Worm (Caenorhabditis elegans) whole organism, L1 larva: ENCODE results near the gene ZK1086.3.

Experiments
- C34B4.2 ChIP-seq: sonication (generic microtip); optimal IDR thresholded peaks from 2 replicates; lab custom pipeline; 2017; ENCODE audit warnings: mild to moderate bottlenecking, missing genetic modification characterization, missing compliant biosample characterization
- F16B12.6 ChIP-seq: fragments of 150-350 bp; optimal IDR thresholded peaks from 2 replicates; lab custom pipeline; 2014; ENCODE audit warnings: missing biosample characterization, missing genetic modification characterization
- alr-1 ChIP-seq: fragments of 200-800 bp; sonication (Bioruptor generic); optimal IDR thresholded peaks from 2 replicates; lab custom pipeline; 2018; ENCODE audit warnings: borderline replicate concordance, mild to moderate bottlenecking, missing genetic modification characterization, missing compliant biosample characterization
- blmp-1 ChIP-seq: fragments of 150-350 bp; optimal IDR thresholded peaks from 2 replicates; lab custom pipeline; 2014; ENCODE audit warnings: missing biosample characterization, missing genetic modification characterization
- ceh-63 ChIP-seq: fragments of 200-800 bp; sonication (Bioruptor generic); optimal IDR thresholded peaks from 2 replicates; lab custom pipeline; 2018; ENCODE audit warnings: mild to moderate bottlenecking, missing genetic modification characterization, missing compliant biosample characterization
- ceh-8 ChIP-seq: fragments of 200-800 bp; sonication (Bioruptor generic); optimal IDR thresholded peaks from 2 replicates; lab custom pipeline; 2018; ENCODE audit warnings: mild to moderate bottlenecking, missing genetic modification characterization, moderate library complexity, missing compliant biosample characterization
- ceh-88 ChIP-seq: fragments of 200-800 bp; sonication (Bioruptor generic); IDR thresholded peaks from 2 replicates; pipeline ENCODE4 v1.3.6; 2022; ENCODE audit warnings: missing genetic modification characterization, missing compliant biosample characterization
- ceh-90 ChIP-seq: sonication (generic microtip); optimal IDR thresholded peaks from 2 replicates; lab custom pipeline; 2016; ENCODE audit warnings: missing genetic modification characterization, missing compliant biosample characterization
- ces-1 ChIP-seq: fragments of 150-350 bp; optimal IDR thresholded peaks from 2 replicates; lab custom pipeline; 2014; ENCODE audit warnings: missing biosample characterization, missing genetic modification reagents, missing genetic modification characterization
- dsc-1 ChIP-seq: sonication (generic microtip); optimal IDR thresholded peaks from 2 replicates; lab custom pipeline; 2016; ENCODE audit warnings: mild to moderate bottlenecking, missing genetic modification characterization, missing compliant biosample characterization
- egl-13 ChIP-seq: sonication (generic microtip); optimal IDR thresholded peaks from 2 replicates; lab custom pipeline; 2016; ENCODE audit warnings: missing genotype, missing genetic modification reagents, missing genetic modification characterization, missing compliant biosample characterization
- egl-27 ChIP-seq, 2 experiments: fragments of 150-350 bp in 1 of 2; sonication (generic microtip); optimal IDR thresholded peaks; 3 replicates each; lab custom pipeline; 2017 to 2018; ENCODE audit warnings: missing biosample characterization in 2 of 2, missing genetic modification characterization in 2 of 2, missing genetic modification reagents in 2 of 2
- elt-2 ChIP-seq: sonication (generic microtip); optimal IDR thresholded peaks from 2 replicates; lab custom pipeline; 2016; ENCODE audit warnings: missing genetic modification characterization, mild to moderate bottlenecking, inconsistent platforms, missing compliant biosample characterization, missing genetic modification reagents
- elt-3 ChIP-seq, 6 experiments: fragments of 150-350 bp in 1 of 6; sonication (generic microtip); optimal IDR thresholded peaks; 2 replicates each; lab custom pipeline; 2017 to 2018; ENCODE audit warnings: missing biosample characterization in 6 of 6, missing genetic modification characterization in 6 of 6, inconsistent platforms in 1 of 6
- fkh-10 ChIP-seq: sonication (generic microtip); optimal IDR thresholded peaks from 2 replicates; lab custom pipeline; 2017; ENCODE audit warnings: missing biosample characterization, missing genetic modification reagents, missing genetic modification characterization
- fkh-4 ChIP-seq: sonication (generic microtip); optimal IDR thresholded peaks from 2 replicates; lab custom pipeline; 2016; ENCODE audit warnings: missing compliant biosample characterization, missing genetic modification characterization, borderline replicate concordance
- fkh-8 ChIP-seq: sonication (generic microtip); optimal IDR thresholded peaks from 2 replicates; lab custom pipeline; 2016; ENCODE audit warnings: mild to moderate bottlenecking, missing genetic modification characterization, missing compliant biosample characterization
- hlh-17 ChIP-seq: fragments of 200-800 bp; sonication (Bioruptor generic); optimal IDR thresholded peaks from 2 replicates; lab custom pipeline; 2018; ENCODE audit warnings: missing genetic modification characterization, mild to moderate bottlenecking, missing compliant biosample characterization, moderate library complexity, borderline replicate concordance
- irx-1 ChIP-seq: sonication (generic microtip); optimal IDR thresholded peaks from 2 replicates; lab custom pipeline; 2016; ENCODE audit warnings: missing genetic modification characterization, missing compliant biosample characterization
- lin-14 ChIP-seq: fragments of 200-800 bp; sonication (Bioruptor generic); optimal IDR thresholded peaks from 2 replicates; lab custom pipeline; 2018; ENCODE audit warnings: mild to moderate bottlenecking, missing genetic modification characterization, moderate library complexity, missing compliant biosample characterization
- lsy-2 ChIP-seq, 2 experiments: fragments of 150-350 bp; optimal IDR thresholded peaks; 2 replicates each; lab custom pipeline; 2014; ENCODE audit warnings: missing biosample characterization in 2 of 2, missing genetic modification characterization in 2 of 2
- mab-9 ChIP-seq: fragments of 200-800 bp; sonication (Bioruptor generic); IDR thresholded peaks from 2 replicates; pipeline ENCODE4 v1.3.6; 2022; ENCODE audit warnings: missing genetic modification reagents, missing genetic modification characterization, missing compliant biosample characterization
- mdl-1 ChIP-seq, 2 experiments: fragments of 150-350 bp; optimal IDR thresholded peaks; 2 replicates each; lab custom pipeline; 2014 to 2017; ENCODE audit warnings: missing biosample characterization in 2 of 2, missing genetic modification characterization in 2 of 2, inconsistent platforms in 1 of 2
- mef-2 ChIP-seq: fragments of 150-350 bp; optimal IDR thresholded peaks from 2 replicates; lab custom pipeline; 2014; ENCODE audit warnings: missing biosample characterization, missing genetic modification characterization
- mep-1 ChIP-seq: fragments of 150-350 bp; optimal IDR thresholded peaks from 2 replicates; lab custom pipeline; 2014; ENCODE audit warnings: missing biosample characterization, missing genetic modification characterization
- nhr-11 ChIP-seq: fragments of 150-350 bp; optimal IDR thresholded peaks from 2 replicates; lab custom pipeline; 2014; ENCODE audit warnings: missing biosample characterization, missing genetic modification characterization
- nhr-20 ChIP-seq: sonication (generic microtip); optimal IDR thresholded peaks from 2 replicates; lab custom pipeline; 2016; ENCODE audit warnings: mild to moderate bottlenecking, missing genetic modification characterization, missing compliant biosample characterization
- nhr-47 ChIP-seq: sonication (generic microtip); optimal IDR thresholded peaks from 2 replicates; lab custom pipeline; 2016; ENCODE audit warnings: mild to moderate bottlenecking, missing genetic modification characterization, moderate library complexity, missing compliant biosample characterization
- nhr-71 ChIP-seq: sonication (generic microtip); optimal IDR thresholded peaks from 2 replicates; lab custom pipeline; 2016; ENCODE audit warnings: mild to moderate bottlenecking, missing genetic modification characterization, moderate library complexity, missing compliant biosample characterization
- nhr-76 ChIP-seq: sonication (generic microtip); optimal IDR thresholded peaks from 2 replicates; lab custom pipeline; 2017; ENCODE audit warnings: missing biosample characterization, missing genetic modification characterization
- nhr-85 ChIP-seq: sonication (generic microtip); peaks from one replicate; lab custom pipeline; 2016; ENCODE audit warnings: missing genetic modification characterization, inconsistent platforms, missing compliant biosample characterization
- nhr-90 ChIP-seq: sonication (generic microtip); optimal IDR thresholded peaks from 2 replicates; lab custom pipeline; 2016; ENCODE audit warnings: mild to moderate bottlenecking, missing genetic modification characterization, missing compliant biosample characterization; ENCODE audit not compliant: poor library complexity
- pax-3 ChIP-seq: fragments of 200-800 bp; sonication (Bioruptor generic); optimal IDR thresholded peaks from 2 replicates; lab custom pipeline; 2018; ENCODE audit warnings: mild to moderate bottlenecking, missing genetic modification characterization, moderate library complexity, missing compliant biosample characterization
- pqm-1 ChIP-seq: sonication (generic microtip); optimal IDR thresholded peaks from 3 replicates; lab custom pipeline; 2017; ENCODE audit warnings: missing biosample characterization, missing genetic modification characterization
- skn-1 ChIP-seq: fragments of 150-350 bp; optimal IDR thresholded peaks from 2 replicates; lab custom pipeline; 2014; ENCODE audit warnings: missing biosample characterization, missing genetic modification characterization
- snu-23 ChIP-seq: sonication (generic microtip); optimal IDR thresholded peaks from 2 replicates; lab custom pipeline; 2016; ENCODE audit warnings: missing genetic modification characterization, missing compliant biosample characterization
- sox-4 ChIP-seq: sonication (generic microtip); optimal IDR thresholded peaks from 2 replicates; lab custom pipeline; 2016; ENCODE audit warnings: missing genetic modification characterization, missing compliant biosample characterization
- sup-37 ChIP-seq: fragments of 200-800 bp; sonication (Bioruptor generic); optimal IDR thresholded peaks from 2 replicates; lab custom pipeline; 2018; ENCODE audit warnings: mild to moderate bottlenecking, missing genetic modification characterization, missing compliant biosample characterization
- swsn-7 ChIP-seq: sonication (generic microtip); optimal IDR thresholded peaks from 2 replicates; lab custom pipeline; 2016; ENCODE audit warnings: missing genetic modification characterization, missing compliant biosample characterization
- tlp-1 ChIP-seq: fragments of 150-350 bp; optimal IDR thresholded peaks from 2 replicates; lab custom pipeline; 2014; ENCODE audit warnings: missing biosample characterization, missing genetic modification characterization
- unc-30 ChIP-seq: sonication (generic microtip); optimal IDR thresholded peaks from 2 replicates; lab custom pipeline; 2017; ENCODE audit warnings: missing biosample characterization, missing genetic modification characterization
- unc-62 ChIP-seq: fragments of 150-350 bp; optimal IDR thresholded peaks from 2 replicates; lab custom pipeline; 2014; ENCODE audit warnings: missing biosample characterization, missing genetic modification reagents, missing genetic modification characterization
- vab-15 ChIP-seq: sonication (generic microtip); optimal IDR thresholded peaks from 2 replicates; lab custom pipeline; 2017; ENCODE audit warnings: missing genotype, mild to moderate bottlenecking, missing genetic modification characterization, missing compliant biosample characterization

The ZK1086.3 gene

DNA sequence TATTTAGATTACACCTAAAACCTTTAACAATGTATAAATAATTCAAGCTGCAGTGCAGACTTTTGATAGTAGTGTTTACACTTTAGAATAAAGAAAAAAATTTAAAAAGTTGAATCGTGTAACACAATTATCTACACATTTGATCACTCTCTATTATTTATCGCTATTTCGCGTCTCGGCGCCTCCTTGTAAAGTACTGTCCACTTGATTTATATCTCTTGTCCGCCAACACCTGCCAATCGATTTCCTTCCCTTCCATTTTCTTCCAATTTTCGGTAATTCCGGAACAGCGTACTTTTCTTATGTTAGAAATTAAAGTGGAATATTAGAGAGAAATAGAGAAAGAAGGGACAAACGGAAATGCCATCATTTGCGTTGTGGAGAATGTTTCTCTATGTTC, 45.1 kb upstream of the ZK1086.3 start:
- TF ChIP-seq lin-14 (GFP tag; lab: Kevin White, UChicago) (peak; percentile 60), ces-1 (GFP tag; lab: Kevin White, UChicago) (no peak), snu-23 (GFP tag; lab: Kevin White, UChicago) (peak; percentile 22), mef-2 (tag; lab: Kevin White, UChicago) (no peak), unc-30 (no peak), elt-3 (tag; optimal IDR thresholded peaks at IDR 0.05; lab: Kevin White, UChicago) (peak in 1 of 6 experiments; percentile 39), fkh-4 (tag; lab: Kevin White, UChicago) (no peak), irx-1 (peak; percentile 59), nhr-11 (tag; lab: Kevin White, UChicago) (no peak), swsn-7 (tag; lab: Kevin White, UChicago) (no peak), nhr-90 (tag; lab: Kevin White, UChicago) (peak; percentile 3), mdl-1 (tag; optimal IDR thresholded peaks at IDR 0.05; lab: Kevin White, UChicago) (no peak), egl-27 (tag; optimal IDR thresholded peaks at IDR 0.05; lab: Kevin White, UChicago) (no peak), hlh-17 (no peak), fkh-10 (GFP tag; lab: Kevin White, UChicago) (no peak), ceh-88 (GFP tag; lab: Robert Waterston, UW) (no peak), skn-1 (tag; lab: Kevin White, UChicago) (no peak), pax-3 (no peak), egl-13 (tag; lab: Kevin White, UChicago) (no peak), ceh-90 (tag; lab: Kevin White, UChicago) (no peak), sox-4 (no peak), mab-9 (GFP tag; lab: Robert Waterston, UW) (no peak), nhr-20 (tag; lab: Kevin White, UChicago) (peak; percentile 76), lsy-2 (tag; optimal IDR thresholded peaks at IDR 0.05; lab: Kevin White, UChicago) (no peak), mep-1 (tag; lab: Kevin White, UChicago) (peak; percentile 9), pqm-1 (tag; lab: Kevin White, UChicago) (no peak), dsc-1 (tag; lab: Kevin White, UChicago) (no peak), blmp-1 (tag; lab: Kevin White, UChicago) (peak; percentile 79), nhr-71 (tag; lab: Kevin White, UChicago) (peak; percentile 72), tlp-1 (tag; lab: Kevin White, UChicago) (no peak), ceh-63 (GFP tag; lab: Kevin White, UChicago) (no peak), nhr-76 (tag; lab: Kevin White, UChicago) (no peak), nhr-85 (peak; percentile 87), F16B12.6 (tag; lab: Kevin White, UChicago) (no peak), fkh-8 (tag; lab: Kevin White, UChicago) (no peak), C34B4.2 (tag; lab: Kevin White, UChicago) (no peak), sup-37 (GFP tag; lab: Kevin White, UChicago) (no peak), unc-62 (GFP tag; lab: Kevin White, UChicago) (no peak), ceh-8 (no peak), vab-15 (tag; lab: Kevin White, UChicago) (no peak), nhr-47 (tag; lab: Kevin White, UChicago) (no peak)

DNA sequence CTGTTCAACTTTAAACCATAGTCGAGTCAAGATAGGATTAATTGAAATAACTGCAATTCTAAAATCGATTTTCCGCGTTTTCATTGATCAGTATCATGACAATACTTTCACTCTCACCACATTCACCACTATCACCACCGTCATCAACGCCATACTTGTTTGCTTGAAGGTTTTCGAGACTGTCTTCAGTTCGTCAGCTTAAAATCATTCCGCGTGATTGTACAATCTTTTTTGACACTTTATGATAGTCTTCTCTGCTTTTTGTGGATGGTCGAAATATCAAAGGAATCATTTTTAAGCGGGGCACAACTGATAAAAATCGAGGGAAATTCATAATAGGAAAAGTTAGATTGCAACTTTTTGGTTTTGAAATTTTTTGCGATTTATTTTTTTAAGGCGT, 44.4 kb upstream of the ZK1086.3 start:
- TF ChIP-seq elt-2 (tag; lab: Kevin White, UChicago) = peak; percentile 52
- no peak for TF ChIP-seq alr-1
